Worm (Caenorhabditis elegans) whole organism, mixed stage, embryonic: Measurements from ENCODE around the gene F41E7.7.

Experiments
- M03D4.4 ChIP-seq: sonication (generic microtip); optimal IDR thresholded peaks from 2 replicates; lab custom pipeline; 2017; ENCODE audit warnings: mild to moderate bottlenecking, missing genetic modification characterization, missing compliant biosample characterization
- bed-3 ChIP-seq: fragments of 200-800 bp; sonication (Bioruptor generic); optimal IDR thresholded peaks from 3 replicates; lab custom pipeline; 2018; ENCODE audit warnings: mild to moderate bottlenecking, missing genetic modification characterization, moderate library complexity, missing compliant biosample characterization
- blmp-1 ChIP-seq: fragments of 150-350 bp; optimal IDR thresholded peaks from 2 replicates; lab custom pipeline; 2014; ENCODE audit warnings: missing biosample characterization, missing genetic modification characterization
- ceh-43 ChIP-seq: fragments of 200-800 bp; sonication (Bioruptor generic); optimal IDR thresholded peaks from 2 replicates; lab custom pipeline; 2018; ENCODE audit warnings: mild to moderate bottlenecking, missing genetic modification characterization, moderate library complexity, missing compliant biosample characterization
- ceh-83 ChIP-seq: fragments of 200-800 bp; sonication (Bioruptor generic); optimal IDR thresholded peaks from 2 replicates; lab custom pipeline; 2018; ENCODE audit warnings: mild to moderate bottlenecking, missing genetic modification characterization, missing compliant biosample characterization
- cnd-1 ChIP-seq: fragments of 200-800 bp; sonication (Bioruptor generic); optimal IDR thresholded peaks from 2 replicates; lab custom pipeline; 2018; ENCODE audit warnings: mild to moderate bottlenecking, missing genetic modification characterization, missing compliant biosample characterization
- drap-1 ChIP-seq: fragments of 200-800 bp; sonication (Bioruptor generic); optimal IDR thresholded peaks from 3 replicates; lab custom pipeline; 2018; ENCODE audit warnings: mild to moderate bottlenecking, missing genetic modification characterization, missing compliant biosample characterization
- elt-1 ChIP-seq: sonication (generic microtip); optimal IDR thresholded peaks from 2 replicates; lab custom pipeline; 2017; ENCODE audit warnings: missing genetic modification characterization, mild to moderate bottlenecking, missing compliant biosample characterization, antibody characterized with exemption, moderate library complexity, borderline replicate concordance; ENCODE audit not compliant: insufficient read depth
- elt-3 ChIP-seq: fragments of 150-350 bp; optimal IDR thresholded peaks from 2 replicates; lab custom pipeline; 2014; ENCODE audit warnings: missing biosample characterization, missing genetic modification characterization
- flh-1 ChIP-seq: fragments of 200-800 bp; sonication (Bioruptor generic); optimal IDR thresholded peaks from 2 replicates; lab custom pipeline; 2018; ENCODE audit warnings: mild to moderate bottlenecking, missing genetic modification characterization, moderate library complexity, missing compliant biosample characterization
- ham-2 ChIP-seq: fragments of 200-800 bp; sonication (Bioruptor generic); optimal IDR thresholded peaks from 2 replicates; lab custom pipeline; 2018; ENCODE audit warnings: mild to moderate bottlenecking, missing genetic modification characterization, missing compliant biosample characterization
- hlh-1 ChIP-seq: fragments of 150-350 bp; optimal IDR thresholded peaks from 2 replicates; lab custom pipeline; 2014; ENCODE audit warnings: missing biosample characterization, missing genetic modification reagents, missing genetic modification characterization
- lin-13 ChIP-seq: fragments of 150-350 bp; optimal IDR thresholded peaks from 2 replicates; lab custom pipeline; 2014; ENCODE audit warnings: missing biosample characterization, missing genetic modification characterization
- lin-32 ChIP-seq: fragments of 200-800 bp; sonication (Bioruptor generic); optimal IDR thresholded peaks from 2 replicates; lab custom pipeline; 2018; ENCODE audit warnings: mild to moderate bottlenecking, missing genetic modification characterization, missing compliant biosample characterization
- lsy-2 ChIP-seq: fragments of 150-350 bp; optimal IDR thresholded peaks from 2 replicates; lab custom pipeline; 2014; ENCODE audit warnings: missing biosample characterization, missing genetic modification characterization
- mab-5 ChIP-seq: fragments of 150-350 bp; optimal IDR thresholded peaks from 2 replicates; lab custom pipeline; 2014; ENCODE audit warnings: missing biosample characterization, missing genetic modification characterization
- mep-1 ChIP-seq: fragments of 150-350 bp; optimal IDR thresholded peaks from 2 replicates; lab custom pipeline; 2017; ENCODE audit warnings: missing biosample characterization, missing genetic modification reagents, missing genetic modification characterization, inconsistent platforms
- nhr-12 ChIP-seq: fragments of 150-350 bp; optimal IDR thresholded peaks from 2 replicates; lab custom pipeline; 2014; ENCODE audit warnings: missing biosample characterization, missing genetic modification characterization
- nhr-2 ChIP-seq: fragments of 150-350 bp; optimal IDR thresholded peaks from 2 replicates; lab custom pipeline; 2014; ENCODE audit warnings: missing biosample characterization, missing genetic modification characterization
- nhr-237 ChIP-seq: fragments of 150-350 bp; optimal IDR thresholded peaks from 2 replicates; lab custom pipeline; 2014; ENCODE audit warnings: missing biosample characterization, missing genetic modification characterization
- nhr-28 ChIP-seq: fragments of 150-350 bp; optimal IDR thresholded peaks from 2 replicates; lab custom pipeline; 2014; ENCODE audit warnings: missing biosample characterization, missing genetic modification characterization
- nhr-76 ChIP-seq: sonication (generic microtip); optimal IDR thresholded peaks from 2 replicates; lab custom pipeline; 2017; ENCODE audit warnings: missing biosample characterization, missing genetic modification characterization
- pha-4 ChIP-seq: fragments of 150-350 bp; optimal IDR thresholded peaks from 2 replicates; lab custom pipeline; 2018; ENCODE audit warnings: missing biosample characterization, missing genetic modification reagents, missing genetic modification characterization
- sem-2 ChIP-seq: fragments of 200-800 bp; sonication (Bioruptor generic); optimal IDR thresholded peaks from 2 replicates; lab custom pipeline; 2018; ENCODE audit warnings: mild to moderate bottlenecking, missing genetic modification characterization, missing compliant biosample characterization
- snpc-4 ChIP-seq: fragments of 150-350 bp; optimal IDR thresholded peaks from 2 replicates; lab custom pipeline; 2014; ENCODE audit warnings: missing biosample characterization, missing genetic modification characterization
- tbx-8 ChIP-seq: fragments of 200-800 bp; sonication (Bioruptor generic); optimal IDR thresholded peaks from 2 replicates; lab custom pipeline; 2018; ENCODE audit warnings: mild to moderate bottlenecking, missing genetic modification characterization, moderate library complexity, missing compliant biosample characterization
- unc-120 ChIP-seq: sonication (generic microtip); optimal IDR thresholded peaks from 2 replicates; lab custom pipeline; 2017; ENCODE audit warnings: missing genetic modification characterization, missing compliant biosample characterization; ENCODE audit not compliant: poor library complexity, severe bottlenecking
- unc-39 ChIP-seq: fragments of 150-350 bp; optimal IDR thresholded peaks from 2 replicates; lab custom pipeline; 2014; ENCODE audit warnings: missing biosample characterization, missing genetic modification characterization
- unc-62 ChIP-seq: fragments of 150-350 bp; optimal IDR thresholded peaks from 2 replicates; lab custom pipeline; 2014; ENCODE audit warnings: missing biosample characterization, missing genetic modification reagents, missing genetic modification characterization
- zip-8 ChIP-seq: fragments of 150-350 bp; optimal IDR thresholded peaks from 2 replicates; lab custom pipeline; 2014; ENCODE audit warnings: missing biosample characterization, missing genetic modification characterization
- ztf-11 ChIP-seq: fragments of 150-350 bp; optimal IDR thresholded peaks from 2 replicates; lab custom pipeline; 2014; ENCODE audit warnings: missing biosample characterization, missing genetic modification characterization

Gene F41E7.7

DNA sequence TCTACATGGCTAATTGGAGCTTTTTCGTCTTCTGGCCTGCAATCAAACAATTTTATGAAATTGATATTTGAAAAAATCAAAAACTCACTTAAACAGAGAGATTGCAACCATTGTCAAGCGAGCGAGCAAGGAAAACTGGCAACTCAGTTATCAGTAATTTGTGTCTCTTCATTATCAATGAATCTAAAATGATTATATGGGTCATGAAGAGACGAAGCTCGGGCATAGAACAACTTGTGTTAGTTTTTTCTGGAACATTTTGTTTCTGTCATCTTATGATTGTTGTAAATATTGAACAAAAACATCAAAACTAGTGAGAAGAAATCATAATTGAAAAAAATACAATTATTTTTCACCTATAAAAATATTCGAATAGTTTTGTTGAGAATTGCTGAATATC, 33.4 kb downstream of the F41E7.7 start, which contains the start of gene R07E3.1:
TSS of gene R07E3.1 (minus strand) at position 176 of the 400 bp plus-strand sequence.
- no peak for TF ChIP-seq elt-1 (tag; lab: Kevin White, UChicago)
- no peak for TF ChIP-seq ceh-43 (GFP tag; lab: Kevin White, UChicago)
- TF ChIP-seq mab-5 (tag; lab: Kevin White, UChicago): no peak
- TF ChIP-seq elt-3 (tag; lab: Kevin White, UChicago): no peak
- TF ChIP-seq nhr-237 (tag; lab: Kevin White, UChicago): no peak
- TF ChIP-seq bed-3: no peak
- TF ChIP-seq lin-32: no peak
- TF ChIP-seq nhr-28: no peak
- no peak for TF ChIP-seq unc-120
- TF ChIP-seq nhr-2 (tag; lab: Kevin White, UChicago): no peak
- TF ChIP-seq sem-2 (GFP tag; lab: Kevin White, UChicago): no peak
- no peak for TF ChIP-seq ztf-11 (tag; lab: Kevin White, UChicago)
- no peak for TF ChIP-seq unc-39 (tag; lab: Kevin White, UChicago)
- TF ChIP-seq nhr-12: no peak
- TF ChIP-seq snpc-4: no peak
- TF ChIP-seq zip-8 (tag; lab: Kevin White, UChicago): no peak
- TF ChIP-seq M03D4.4 (tag; lab: Kevin White, UChicago): no peak
- no peak for TF ChIP-seq hlh-1 (tag; lab: Kevin White, UChicago)
- no peak for TF ChIP-seq blmp-1 (tag; lab: Kevin White, UChicago)
- TF ChIP-seq tbx-8 (GFP tag; lab: Kevin White, UChicago): no peak

ce11 chrX:10350151-10350550, 42.6 kb downstream of the F41E7.7 start:
- TF ChIP-seq M03D4.4 (tag; lab: Kevin White, UChicago) (no peak), bed-3 (no peak), ceh-83 (GFP tag; lab: Kevin White, UChicago) (no peak), nhr-28 (no peak), unc-39 (tag; lab: Kevin White, UChicago) (no peak), tbx-8 (GFP tag; lab: Kevin White, UChicago) (no peak)
- TF ChIP-seq, all 35 proteins: peak for 0

- no peak for TF ChIP-seq flh-1 (GFP tag; lab: Kevin White, UChicago)
- no peak for TF ChIP-seq tbx-8 (GFP tag; lab: Kevin White, UChicago)
- no peak for TF ChIP-seq ceh-43 (GFP tag; lab: Kevin White, UChicago)
- TF ChIP-seq ztf-11 (tag; lab: Kevin White, UChicago): no peak
- no peak for TF ChIP-seq drap-1
- no peak for TF ChIP-seq nhr-76
- no peak for TF ChIP-seq nhr-12
- no peak for TF ChIP-seq unc-62 (GFP tag; lab: Kevin White, UChicago)
- TF ChIP-seq, all 35 proteins: peak for 0
These were observed 46.3 kb downstream of the F41E7.7 start for ce11 chrX:10353857-10354256.

DNA sequence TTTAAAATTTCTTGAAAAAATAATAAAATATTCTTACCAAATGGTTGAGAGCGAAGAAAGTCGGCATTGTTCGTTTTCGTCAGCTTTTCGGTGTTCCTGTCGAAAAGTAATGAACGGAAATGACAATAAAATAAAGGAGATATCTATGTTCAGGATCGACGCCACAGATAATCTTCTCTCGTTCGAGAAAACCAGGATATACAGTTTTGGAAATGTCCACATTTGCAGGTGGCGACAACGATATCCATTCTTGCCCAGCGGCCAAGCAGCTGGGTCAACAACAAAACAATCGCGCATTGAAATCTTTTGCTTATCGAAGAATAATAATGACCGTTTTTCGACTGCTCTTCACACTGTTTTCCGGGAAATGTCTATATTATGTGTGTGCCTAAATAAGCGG, 48.1 kb downstream of the F41E7.7 start, which contains the start of gene R07E3.7:
TSS of gene R07E3.7 (minus strand) at position 101 of the 400 bp plus-strand sequence.
- TF ChIP-seq zip-8 (tag; lab: Kevin White, UChicago): no peak
- no peak for TF ChIP-seq ceh-43 (GFP tag; lab: Kevin White, UChicago)
- TF ChIP-seq ham-2 (GFP tag; lab: Kevin White, UChicago): no peak
- no peak for TF ChIP-seq ztf-11 (tag; lab: Kevin White, UChicago)
- no peak for TF ChIP-seq snpc-4
- no peak for TF ChIP-seq unc-120
- TF ChIP-seq lsy-2 (tag; lab: Kevin White, UChicago): no peak
- no peak for TF ChIP-seq cnd-1 (tag; lab: Kevin White, UChicago)
- no peak for TF ChIP-seq mep-1
- TF ChIP-seq pha-4 (tag; lab: Kevin White, UChicago): no peak
- TF ChIP-seq lin-13 (tag; lab: Kevin White, UChicago): no peak
- TF ChIP-seq hlh-1 (tag; lab: Kevin White, UChicago): no peak
- TF ChIP-seq drap-1: no peak
- TF ChIP-seq nhr-76: no peak
- TF ChIP-seq, all 35 proteins: peak for 0

- no peak for TF ChIP-seq lsy-2 (tag; lab: Kevin White, UChicago)
- no peak for TF ChIP-seq ham-2 (GFP tag; lab: Kevin White, UChicago)
- no peak for TF ChIP-seq nhr-2 (tag; lab: Kevin White, UChicago)
- no peak for TF ChIP-seq pha-4 (tag; lab: Kevin White, UChicago)
- no peak for TF ChIP-seq nhr-237 (tag; lab: Kevin White, UChicago)
- TF ChIP-seq flh-1 (GFP tag; lab: Kevin White, UChicago): no peak
- TF ChIP-seq drap-1: no peak
- TF ChIP-seq zip-8 (tag; lab: Kevin White, UChicago): no peak
- no peak for TF ChIP-seq ceh-83 (GFP tag; lab: Kevin White, UChicago)
- TF ChIP-seq unc-62 (GFP tag; lab: Kevin White, UChicago): no peak
- TF ChIP-seq nhr-12: no peak
- no peak for TF ChIP-seq ztf-11 (tag; lab: Kevin White, UChicago)
These were observed 50.5 kb downstream of the F41E7.7 start, which contains the start of gene efhc-1 for ce11 chrX:10358083-10358482. efhc-1 (plus strand) TSS chrX:10358383.
